Worm (Caenorhabditis elegans) whole organism, L2 larva: Measurements from ENCODE around the gene msp-32.
A peak's percentile ranks its signal among the peaks of the same experiment; 100 is the strongest.

Experiments
- C34F6.9 ChIP-seq: fragments of 150-350 bp; optimal IDR thresholded peaks from 2 replicates; lab custom pipeline; 2014; ENCODE audit warnings: missing biosample characterization, missing genetic modification characterization
- F13H6.1 ChIP-seq: sonication (generic microtip); optimal IDR thresholded peaks from 2 replicates; lab custom pipeline; 2016; ENCODE audit warnings: missing genetic modification characterization, missing compliant biosample characterization
- R02D3.7 ChIP-seq: fragments of 150-350 bp; optimal IDR thresholded peaks from 2 replicates; lab custom pipeline; 2014; ENCODE audit warnings: missing biosample characterization, missing genetic modification characterization
- Y55F3AM.14 ChIP-seq: fragments of 200-800 bp; sonication (Bioruptor generic); optimal IDR thresholded peaks from 2 replicates; lab custom pipeline; 2018; ENCODE audit warnings: mild to moderate bottlenecking, missing genetic modification characterization, missing compliant biosample characterization
- ZK546.5 ChIP-seq: sonication (generic microtip); optimal IDR thresholded peaks from 2 replicates; lab custom pipeline; 2017; ENCODE audit warnings: missing biosample characterization, missing genetic modification characterization
- aly-2 ChIP-seq: fragments of 150-350 bp; optimal IDR thresholded peaks from 2 replicates; lab custom pipeline; 2014; ENCODE audit warnings: missing biosample characterization, missing genetic modification characterization
- ama-1 ChIP-seq: fragments of 150-350 bp; optimal IDR thresholded peaks from 2 replicates; lab custom pipeline; 2018; ENCODE audit warnings: inconsistent platforms
- ceh-16 ChIP-seq: fragments of 150-350 bp; optimal IDR thresholded peaks from 2 replicates; lab custom pipeline; 2014; ENCODE audit warnings: missing biosample characterization, missing genetic modification characterization
- ceh-82 ChIP-seq: fragments of 150-350 bp; optimal IDR thresholded peaks from 2 replicates; lab custom pipeline; 2014; ENCODE audit warnings: missing biosample characterization, missing genetic modification characterization
- crh-2 ChIP-seq: sonication (generic microtip); optimal IDR thresholded peaks from 2 replicates; lab custom pipeline; 2017; ENCODE audit warnings: missing biosample characterization, missing genetic modification characterization
- dmd-4 ChIP-seq: sonication (generic microtip); optimal IDR thresholded peaks from 2 replicates; lab custom pipeline; 2017; ENCODE audit warnings: missing biosample characterization, missing genetic modification characterization
- egl-27 ChIP-seq: sonication (generic microtip); optimal IDR thresholded peaks from 3 replicates; lab custom pipeline; 2017; ENCODE audit warnings: missing biosample characterization, missing genetic modification reagents, missing genetic modification characterization
- elt-1 ChIP-seq: fragments of 150-350 bp; optimal IDR thresholded peaks from 2 replicates; lab custom pipeline; 2014; ENCODE audit warnings: missing biosample characterization, missing genetic modification characterization
- fos-1 ChIP-seq: fragments of 150-350 bp; optimal IDR thresholded peaks from 2 replicates; lab custom pipeline; 2014; ENCODE audit warnings: missing biosample characterization, missing genetic modification characterization
- gmeb-1 ChIP-seq: fragments of 150-350 bp; optimal IDR thresholded peaks from 2 replicates; lab custom pipeline; 2014; ENCODE audit warnings: missing biosample characterization, missing genetic modification characterization
- lin-13 ChIP-seq: fragments of 150-350 bp; optimal IDR thresholded peaks from 2 replicates; lab custom pipeline; 2014; ENCODE audit warnings: missing biosample characterization, missing genetic modification reagents, missing genetic modification characterization
- lin-39 ChIP-seq: fragments of 150-350 bp; optimal IDR thresholded peaks from 2 replicates; lab custom pipeline; 2014; ENCODE audit warnings: missing biosample characterization, missing genetic modification reagents, missing genetic modification characterization
- lsy-2 ChIP-seq, 2 experiments: fragments of 150-350 bp in 1 of 2; sonication (generic microtip) in 1 of 2; optimal IDR thresholded peaks; 2 replicates each; lab custom pipeline; 2014 to 2017; ENCODE audit warnings: missing biosample characterization in 2 of 2, missing genetic modification characterization in 2 of 2
- mab-5 ChIP-seq: fragments of 150-350 bp; optimal IDR thresholded peaks from 2 replicates; lab custom pipeline; 2014; ENCODE audit warnings: missing biosample characterization, missing genetic modification characterization
- mdl-1 ChIP-seq, 2 experiments: fragments of 150-350 bp in 1 of 2; sonication (generic microtip) in 1 of 2; optimal IDR thresholded peaks; 2 replicates each; lab custom pipeline; 2017; ENCODE audit warnings: missing biosample characterization in 2 of 2, missing genetic modification characterization in 2 of 2
- nhr-11 ChIP-seq: fragments of 150-350 bp; optimal IDR thresholded peaks from 2 replicates; lab custom pipeline; 2014; ENCODE audit warnings: missing biosample characterization, missing genetic modification characterization
- nhr-12 ChIP-seq: fragments of 150-350 bp; optimal IDR thresholded peaks from 2 replicates; lab custom pipeline; 2014; ENCODE audit warnings: missing biosample characterization, missing genetic modification characterization
- nhr-129 ChIP-seq: fragments of 150-350 bp; optimal IDR thresholded peaks from 2 replicates; lab custom pipeline; 2014; ENCODE audit warnings: missing biosample characterization, missing genetic modification characterization
- nhr-21 ChIP-seq: fragments of 150-350 bp; optimal IDR thresholded peaks from 2 replicates; lab custom pipeline; 2014; ENCODE audit warnings: missing biosample characterization, missing genetic modification characterization
- nhr-237 ChIP-seq: fragments of 150-350 bp; optimal IDR thresholded peaks from 2 replicates; lab custom pipeline; 2014; ENCODE audit warnings: missing biosample characterization, missing genetic modification characterization
- nhr-25 ChIP-seq: fragments of 150-350 bp; sonication (generic microtip); optimal IDR thresholded peaks from 3 replicates; lab custom pipeline; 2014; ENCODE audit warnings: missing biosample characterization, missing genetic modification characterization
- nhr-6 ChIP-seq: fragments of 150-350 bp; optimal IDR thresholded peaks from 2 replicates; lab custom pipeline; 2014; ENCODE audit warnings: missing biosample characterization, missing genetic modification characterization
- nhr-77 ChIP-seq: fragments of 150-350 bp; optimal IDR thresholded peaks from 2 replicates; lab custom pipeline; 2014; ENCODE audit warnings: missing biosample characterization, missing genetic modification characterization
- peb-1 ChIP-seq: fragments of 150-350 bp; optimal IDR thresholded peaks from 2 replicates; lab custom pipeline; 2014; ENCODE audit warnings: missing biosample characterization, missing genetic modification characterization
- sem-4 ChIP-seq: fragments of 150-350 bp; optimal IDR thresholded peaks from 2 replicates; lab custom pipeline; 2014; ENCODE audit warnings: missing biosample characterization, missing genetic modification reagents, missing genetic modification characterization
- skn-1 ChIP-seq: sonication (generic microtip); optimal IDR thresholded peaks from 2 replicates; lab custom pipeline; 2017; ENCODE audit warnings: missing biosample characterization, missing genetic modification characterization
- sma-9 ChIP-seq, 2 experiments: fragments of 150-350 bp in 1 of 2; sonication (generic microtip) in 1 of 2; optimal IDR thresholded peaks; 2 replicates each; lab custom pipeline; 2014 to 2016; ENCODE audit warnings: missing genetic modification characterization in 2 of 2, mild to moderate bottlenecking in 1 of 2, missing biosample characterization in 1 of 2, missing compliant biosample characterization in 1 of 2, missing genetic modification reagents in 1 of 2, moderate library complexity in 1 of 2
- snpc-4 ChIP-seq: fragments of 150-350 bp; optimal IDR thresholded peaks from 2 replicates; lab custom pipeline; 2014; ENCODE audit warnings: missing biosample characterization, missing genetic modification characterization
- unc-39 ChIP-seq: fragments of 150-350 bp; optimal IDR thresholded peaks from 2 replicates; lab custom pipeline; 2014; ENCODE audit warnings: missing biosample characterization, missing genetic modification characterization
- unc-55 ChIP-seq: fragments of 150-350 bp; sonication (generic microtip); optimal IDR thresholded peaks from 3 replicates; lab custom pipeline; 2014; ENCODE audit warnings: missing biosample characterization, missing genetic modification reagents, missing genetic modification characterization
- unc-62 ChIP-seq: fragments of 150-350 bp; optimal IDR thresholded peaks from 2 replicates; lab custom pipeline; 2014; ENCODE audit warnings: missing biosample characterization, missing genetic modification reagents, missing genetic modification characterization
- zag-1 ChIP-seq: fragments of 150-350 bp; optimal IDR thresholded peaks from 2 replicates; lab custom pipeline; 2014; ENCODE audit warnings: missing biosample characterization, missing genetic modification characterization
- ztf-11 ChIP-seq: sonication (generic microtip); optimal IDR thresholded peaks from 2 replicates; lab custom pipeline; 2017; ENCODE audit warnings: missing biosample characterization, missing genetic modification characterization
- ztf-4 ChIP-seq: fragments of 150-350 bp; optimal IDR thresholded peaks from 2 replicates; lab custom pipeline; 2014; ENCODE audit warnings: missing biosample characterization, missing genetic modification characterization

Gene msp-32

DNA sequence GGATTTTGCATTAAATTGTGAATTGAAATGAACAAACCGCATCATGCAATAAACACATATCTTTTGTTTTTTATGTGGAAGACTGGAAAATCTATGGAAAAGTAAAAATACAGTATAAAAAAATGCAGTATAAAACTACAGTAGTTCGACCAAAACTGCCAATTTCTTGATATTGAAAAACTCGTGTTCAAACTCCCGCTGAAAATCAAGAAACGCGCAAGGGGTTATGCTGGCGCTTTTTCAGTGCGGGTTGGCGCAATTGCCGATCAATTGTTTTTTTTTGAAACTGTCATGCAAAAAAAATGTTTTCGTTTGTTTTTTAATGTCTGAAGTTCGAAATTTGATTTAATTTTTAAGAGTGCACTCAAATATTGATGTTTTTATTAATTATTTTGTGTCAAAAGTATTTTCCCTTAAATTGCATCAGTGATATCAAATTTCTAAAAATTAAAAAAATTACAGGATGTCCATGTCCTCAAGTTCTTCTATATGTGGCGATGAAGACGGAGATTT lies 47.0 kb upstream of the msp-32 start, which contains the start of gene dnj-9 (continued):
- TF ChIP-seq nhr-6 (tag; lab: Kevin White, UChicago) (peak; percentile 89), lin-13 (GFP tag; lab: Kevin White, UChicago) (peak; percentile 95), mdl-1 (tag; optimal IDR thresholded peaks at IDR 0.05; lab: Kevin White, UChicago) (peak in 1 of 2 experiments; percentile 62)

DNA sequence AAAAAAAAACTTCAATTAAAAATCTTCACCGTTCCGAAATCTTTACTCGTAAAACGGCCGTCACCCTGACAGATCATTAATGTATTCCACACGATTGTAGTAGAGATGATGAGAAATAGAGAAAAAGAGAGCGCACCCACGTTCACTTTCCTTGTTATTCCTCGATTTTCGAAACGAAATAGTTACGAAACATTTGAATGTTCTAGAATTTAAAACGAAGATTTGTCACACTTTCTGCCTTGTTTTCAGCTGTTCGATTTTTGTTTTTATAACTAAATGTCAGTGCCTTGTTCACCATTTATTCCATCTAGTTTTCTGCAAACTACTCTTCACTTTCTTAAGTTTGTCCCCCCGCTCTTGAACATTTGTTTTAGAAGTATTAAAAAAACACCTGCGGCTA lies 43.9 kb upstream of the msp-32 start:
- TF ChIP-seq lsy-2 (tag; optimal IDR thresholded peaks at IDR 0.05; lab: Kevin White, UChicago) (no peak), C34F6.9 (peak; percentile 39), unc-55 (GFP tag; lab: Kevin White, UChicago) (peak; percentile 35)

DNA sequence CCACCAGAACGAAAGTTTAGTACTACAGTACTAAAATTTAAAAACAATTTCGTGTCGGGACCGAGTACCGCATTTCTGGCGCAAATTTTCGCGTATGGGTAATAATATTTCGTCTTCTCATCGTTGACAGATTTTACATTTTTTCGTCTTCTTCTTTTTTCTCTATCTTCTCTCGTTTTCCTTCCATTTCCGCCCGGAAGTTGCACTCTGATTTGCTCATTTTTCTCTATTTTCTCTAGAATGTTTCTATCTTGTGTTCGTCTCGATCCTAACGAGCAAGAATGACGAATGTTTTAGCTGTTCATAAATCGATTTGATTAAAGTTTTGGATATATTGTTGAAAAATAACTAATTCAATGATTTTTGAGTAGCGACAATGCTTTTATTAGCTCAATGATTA lies 43.1 kb upstream of the msp-32 start:
- peak; percentile 49 for TF ChIP-seq sma-9 (GFP tag; optimal IDR thresholded peaks at IDR 0.05; lab: Kevin White, UChicago)
- no peak for TF ChIP-seq sma-9 (tag; optimal IDR thresholded peaks at IDR 0.05; lab: Kevin White, UChicago)
- TF ChIP-seq peb-1 (tag; lab: Kevin White, UChicago), result no peak
- TF ChIP-seq lsy-2 (tag; optimal IDR thresholded peaks at IDR 0.05; lab: Kevin White, UChicago), result peak; percentile 2 to 24
- TF ChIP-seq C34F6.9, result peak; percentile 15

DNA sequence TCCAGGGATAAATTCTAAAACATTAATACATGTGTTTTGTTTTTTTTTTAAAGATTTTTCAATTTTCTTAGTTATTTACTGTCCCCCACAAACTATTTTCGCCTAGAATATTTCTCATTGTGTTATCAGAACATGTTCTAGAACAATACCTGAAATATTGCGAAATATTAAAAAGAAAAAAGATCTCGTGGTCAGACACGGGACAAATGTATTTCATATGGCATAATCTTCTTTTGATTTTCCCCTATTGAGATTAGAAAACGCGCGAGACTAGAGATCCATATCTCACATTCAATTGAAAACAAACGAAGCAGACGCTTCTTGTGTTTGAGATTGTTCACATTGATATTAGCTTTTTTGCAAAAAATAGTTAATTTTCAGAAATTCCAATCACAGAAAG lies 42.5 kb upstream of the msp-32 start:
- TF ChIP-seq nhr-237 (no peak), crh-2 (peak; percentile 4), egl-27 (tag; lab: Kevin White, UChicago) (no peak), lin-39 (no peak), unc-55 (GFP tag; lab: Kevin White, UChicago) (peak; percentile 6), C34F6.9 (peak; percentile 54), nhr-25 (tag; lab: Kevin White, UChicago) (peak; percentile 73), snpc-4 (no peak), gmeb-1 (tag; lab: Kevin White, UChicago) (peak; percentile 11), sma-9 (GFP tag; optimal IDR thresholded peaks at IDR 0.05; lab: Kevin White, UChicago) (peak; percentile 32), sma-9 (tag; optimal IDR thresholded peaks at IDR 0.05; lab: Kevin White, UChicago) (no peak), ceh-16 (tag; lab: Kevin White, UChicago) (no peak), nhr-129 (tag; lab: Kevin White, UChicago) (peak; percentile 13), lsy-2 (tag; optimal IDR thresholded peaks at IDR 0.05; lab: Kevin White, UChicago) (peak in 1 of 2 experiments; percentile 52), skn-1 (tag; lab: Kevin White, UChicago) (peak; percentile 1), nhr-21 (tag; lab: Kevin White, UChicago) (peak; percentile 58)

DNA sequence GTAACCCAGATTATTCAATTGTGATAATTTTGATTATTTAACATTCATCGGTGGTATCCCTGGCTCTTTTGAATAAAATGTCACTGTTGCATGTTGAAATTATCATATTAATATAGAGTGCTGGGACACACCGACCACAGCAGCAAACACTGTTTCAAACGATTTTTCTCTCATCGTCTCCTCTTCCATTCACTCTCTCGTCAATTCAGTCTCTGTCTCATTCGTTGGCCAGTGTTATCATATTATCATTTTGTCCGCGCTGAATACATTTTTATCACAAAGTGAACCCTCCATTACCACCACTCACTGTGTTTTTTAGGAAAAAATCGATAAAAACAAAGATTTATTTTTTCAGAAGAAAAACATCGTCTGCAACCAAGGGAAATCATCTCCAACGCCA lies 41.5 kb upstream of the msp-32 start:
- TF ChIP-seq lsy-2 (tag; optimal IDR thresholded peaks at IDR 0.05; lab: Kevin White, UChicago), result no peak
- TF ChIP-seq peb-1 (tag; lab: Kevin White, UChicago), result no peak
- no peak for TF ChIP-seq ZK546.5
- no peak for TF ChIP-seq F13H6.1 (tag; lab: Kevin White, UChicago)
- no peak for TF ChIP-seq unc-39 (tag; lab: Kevin White, UChicago)
- TF ChIP-seq elt-1 (tag; lab: Kevin White, UChicago), result no peak
- TF ChIP-seq zag-1 (tag; lab: Kevin White, UChicago), result no peak
- TF ChIP-seq Y55F3AM.14 (GFP tag; lab: Kevin White, UChicago), result no peak
- TF ChIP-seq sma-9 (GFP tag; optimal IDR thresholded peaks at IDR 0.05; lab: Kevin White, UChicago), result peak; percentile 18
- TF ChIP-seq sma-9 (tag; optimal IDR thresholded peaks at IDR 0.05; lab: Kevin White, UChicago), result no peak
- TF ChIP-seq ztf-4, result no peak
- no peak for TF ChIP-seq R02D3.7
- TF ChIP-seq nhr-77, result no peak
- peak; percentile 32 for TF ChIP-seq crh-2
- no peak for TF ChIP-seq ztf-11 (tag; lab: Kevin White, UChicago)
- no peak for TF ChIP-seq nhr-11 (tag; lab: Kevin White, UChicago)
- TF ChIP-seq nhr-6 (tag; lab: Kevin White, UChicago), result no peak
- TF ChIP-seq snpc-4, result no peak
- no peak for TF ChIP-seq nhr-12 (tag; lab: Kevin White, UChicago)
- no peak for TF ChIP-seq lin-39
- TF ChIP-seq unc-62, result no peak
- TF ChIP-seq nhr-129 (tag; lab: Kevin White, UChicago), result peak; percentile 17
- no peak for TF ChIP-seq gmeb-1 (tag; lab: Kevin White, UChicago)
- peak; percentile 94 for TF ChIP-seq fos-1 (tag; lab: Kevin White, UChicago)
- no peak for TF ChIP-seq mab-5 (tag; lab: Kevin White, UChicago)
- TF ChIP-seq aly-2 (tag; lab: Kevin White, UChicago), result no peak
- TF ChIP-seq mdl-1 (tag; optimal IDR thresholded peaks at IDR 0.05; lab: Kevin White, UChicago), result no peak
- no peak for TF ChIP-seq sem-4 (tag; lab: Kevin White, UChicago)
- TF ChIP-seq dmd-4, result no peak
- TF ChIP-seq ceh-82 (tag; lab: Kevin White, UChicago), result no peak
- TF ChIP-seq ama-1 (lab: Kevin White, UChicago), result no peak
- TF ChIP-seq, all 48 proteins: peak for 4
